Fruit fly (Drosophila melanogaster) whole organism, adult: ENCODE measurements around the gene Iyd.

ENCODE experiments used
- CG11617 ChIP-seq: fragments of 200-800 bp; sonication (Bioruptor generic); optimal IDR thresholded peaks from 2 replicates; lab custom pipeline; 2017; ENCODE audit warnings: mild to moderate bottlenecking, missing biosample characterization, missing genetic modification reagents, missing genetic modification characterization
- CG12768 ChIP-seq: fragments of 200-800 bp; sonication (Bioruptor generic); optimal IDR thresholded peaks from 2 replicates; lab custom pipeline; 2017; ENCODE audit warnings: missing biosample characterization, missing genetic modification characterization, mild to moderate bottlenecking, moderate library complexity, missing genetic modification reagents
- CG14711 ChIP-seq: fragments of 200-800 bp; sonication (Bioruptor generic); optimal IDR thresholded peaks from 2 replicates; lab custom pipeline; 2018; ENCODE audit warnings: missing biosample characterization, mild to moderate bottlenecking, missing genetic modification characterization, moderate library complexity
- CG1620 ChIP-seq: fragments of 200-800 bp; sonication (Bioruptor generic); optimal IDR thresholded peaks from 2 replicates; lab custom pipeline; 2016; ENCODE audit warnings: missing biosample characterization, missing genetic modification characterization
- CG33017 ChIP-seq: fragments of 200-800 bp; sonication (Bioruptor generic); optimal IDR thresholded peaks from 2 replicates; lab custom pipeline; 2018; ENCODE audit warnings: missing biosample characterization, mild to moderate bottlenecking, missing genetic modification characterization, moderate library complexity
- CG5204 ChIP-seq: fragments of 200-800 bp; sonication (Bioruptor generic); optimal IDR thresholded peaks from 2 replicates; lab custom pipeline; 2016; ENCODE audit warnings: missing biosample characterization, missing genetic modification characterization
- CG7045 ChIP-seq: fragments of 200-800 bp; sonication (Bioruptor generic); optimal IDR thresholded peaks from 2 replicates; lab custom pipeline; 2017; ENCODE audit warnings: missing biosample characterization, mild to moderate bottlenecking, missing genetic modification characterization
- CG7101 ChIP-seq: fragments of 200-800 bp; sonication (Bioruptor generic); optimal IDR thresholded peaks from 2 replicates; lab custom pipeline; 2018; ENCODE audit warnings: missing biosample characterization, mild to moderate bottlenecking, missing genetic modification characterization, moderate library complexity
- Clk ChIP-seq: fragments of 200-800 bp; sonication (Bioruptor generic); optimal IDR thresholded peaks from 2 replicates; lab custom pipeline; 2017; ENCODE audit warnings: missing biosample characterization, missing genetic modification characterization
- Crg-1 ChIP-seq: fragments of 200-800 bp; sonication (Bioruptor generic); optimal IDR thresholded peaks from 2 replicates; lab custom pipeline; 2016; ENCODE audit warnings: missing biosample characterization, missing genetic modification characterization
- Hr96 ChIP-seq: fragments of 200-800 bp; sonication (Bioruptor generic); optimal IDR thresholded peaks from 2 replicates; lab custom pipeline; 2016; ENCODE audit warnings: missing biosample characterization, missing genetic modification characterization
- Mnt ChIP-seq: fragments of 200-800 bp; sonication (Bioruptor generic); optimal IDR thresholded peaks from 2 replicates; lab custom pipeline; 2016; ENCODE audit warnings: missing biosample characterization, mild to moderate bottlenecking, missing genetic modification characterization
- bab1 ChIP-seq: fragments of 200-800 bp; sonication (Bioruptor generic); optimal IDR thresholded peaks from 3 replicates; lab custom pipeline; 2019; ENCODE audit warnings: missing biosample characterization, mild to moderate bottlenecking, missing genetic modification characterization, moderate library complexity
- cic ChIP-seq: fragments of 200-800 bp; sonication (Bioruptor generic); optimal IDR thresholded peaks from 2 replicates; lab custom pipeline; 2017; ENCODE audit warnings: missing biosample characterization, mild to moderate bottlenecking, missing genetic modification characterization, moderate library complexity
- cnc ChIP-seq, 2 experiments: fragments of >200 bp; optimal IDR thresholded peaks; 2 replicates each; lab custom pipeline; 2017
- kay ChIP-seq: fragments of 200-800 bp; sonication (Bioruptor generic); peaks from one replicate; lab custom pipeline; 2016; ENCODE audit warnings: missing biosample characterization, missing genetic modification characterization, borderline replicate concordance
- ovo ChIP-seq: fragments of 200-800 bp; sonication (Bioruptor generic); optimal IDR thresholded peaks from 2 replicates; lab custom pipeline; 2016; ENCODE audit warnings: missing biosample characterization, missing genetic modification characterization
- pad ChIP-seq: fragments of 200-800 bp; sonication (Bioruptor generic); optimal IDR thresholded peaks from 3 replicates; lab custom pipeline; 2017; ENCODE audit warnings: missing biosample characterization, missing genetic modification characterization, mild to moderate bottlenecking, moderate library complexity, missing genetic modification reagents
- tj ChIP-seq: fragments of 200-800 bp; sonication (Bioruptor generic); optimal IDR thresholded peaks from 3 replicates; lab custom pipeline; 2017; ENCODE audit warnings: missing biosample characterization, mild to moderate bottlenecking, missing genetic modification characterization, moderate library complexity
- toe ChIP-seq: fragments of 200-800 bp; sonication (Bioruptor generic); optimal IDR thresholded peaks from 2 replicates; lab custom pipeline; 2016; ENCODE audit warnings: missing biosample characterization, missing genetic modification characterization

Gene Iyd

DNA sequence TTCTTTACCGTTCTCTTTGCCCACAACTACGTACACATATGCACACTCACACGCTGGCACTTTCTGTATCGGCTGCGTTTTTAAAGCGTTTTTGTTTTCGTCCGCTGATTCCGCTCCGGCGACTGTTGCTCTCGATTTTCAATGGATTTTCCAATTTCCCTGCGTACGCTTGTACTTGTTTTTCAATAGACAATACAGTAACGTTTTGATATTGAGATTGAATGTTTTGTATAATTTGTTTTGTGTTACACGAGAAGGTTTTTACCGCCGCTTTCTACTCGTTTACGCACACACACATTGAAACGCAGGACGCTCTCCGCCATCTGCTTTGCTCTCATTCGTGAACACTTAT, 3.5 kb downstream of the Iyd start:
- TF ChIP-seq cic (GFP tag; lab: Kevin White, UChicago), result peak; percentile 3
- no peak for TF ChIP-seq ovo (GFP tag; lab: Kevin White, UChicago)

DNA sequence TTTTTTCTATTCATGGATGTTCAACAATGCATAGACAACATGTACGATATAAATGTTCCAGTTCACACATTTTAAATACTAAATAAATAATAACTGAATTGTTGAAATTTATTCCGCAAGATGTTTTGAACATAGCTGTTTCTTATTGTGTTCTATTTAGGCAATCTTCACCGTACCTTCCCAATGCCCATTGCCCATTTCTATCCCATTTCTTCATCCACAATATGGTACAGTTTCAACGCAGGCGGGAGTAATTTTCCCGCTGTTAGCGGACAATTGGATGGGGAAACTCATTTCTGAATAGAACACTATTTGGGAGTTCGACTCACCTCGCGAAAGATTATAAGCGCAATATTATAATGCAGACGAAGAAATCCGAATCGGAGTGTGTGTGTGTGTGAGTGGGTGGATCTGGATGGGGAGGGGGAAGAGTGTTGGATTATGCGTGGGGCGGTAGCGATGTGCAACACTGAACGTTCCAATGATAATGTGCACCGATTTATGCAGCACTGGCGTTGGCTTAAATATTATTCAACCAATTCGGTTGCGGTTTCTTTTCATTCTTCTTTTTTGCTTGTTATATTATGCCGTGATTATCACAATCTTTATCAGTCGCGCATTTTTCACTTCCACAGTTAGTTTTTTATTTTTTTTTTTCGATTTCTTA, 4.0 kb downstream of the Iyd start:
- TF ChIP-seq cic (GFP tag; lab: Kevin White, UChicago), result peak; percentile 82
- TF ChIP-seq ovo (GFP tag; lab: Kevin White, UChicago), result peak; percentile 7
- TF ChIP-seq CG1620 (GFP tag; lab: Kevin White, UChicago), result peak; percentile 79
- peak; percentile 70 for TF ChIP-seq Mnt (GFP tag; lab: Kevin White, UChicago)
- TF ChIP-seq CG33017 (tag; lab: Kevin White, UChicago), result peak; percentile 50
- TF ChIP-seq CG11617 (GFP tag; lab: Kevin White, UChicago), result peak; percentile 63
- peak; percentile 75 for TF ChIP-seq toe
- no peak for TF ChIP-seq bab1
- peak; percentile 90 for TF ChIP-seq Crg-1 (GFP tag; lab: Kevin White, UChicago)
- TF ChIP-seq cnc (optimal IDR thresholded peaks at IDR 0.05; lab: Kevin White, UChicago), result no peak
- TF ChIP-seq pad (GFP tag; lab: Kevin White, UChicago), result peak; percentile 76
- TF ChIP-seq tj (GFP tag; lab: Kevin White, UChicago), result peak; percentile 51
- TF ChIP-seq CG14711 (tag; lab: Kevin White, UChicago), result peak; percentile 54
- TF ChIP-seq Clk, result peak; percentile 53
- peak; percentile 81 for TF ChIP-seq Hr96 (GFP tag; lab: Kevin White, UChicago)
- peak; percentile 56 for TF ChIP-seq CG7045 (GFP tag; lab: Kevin White, UChicago)
- peak; percentile 6 for TF ChIP-seq kay (GFP tag; lab: Kevin White, UChicago)
- peak; percentile 78 for TF ChIP-seq CG7101
- TF ChIP-seq CG12768, result peak; percentile 82
- peak; percentile 24 for TF ChIP-seq CG5204 (GFP tag; lab: Kevin White, UChicago)

DNA sequence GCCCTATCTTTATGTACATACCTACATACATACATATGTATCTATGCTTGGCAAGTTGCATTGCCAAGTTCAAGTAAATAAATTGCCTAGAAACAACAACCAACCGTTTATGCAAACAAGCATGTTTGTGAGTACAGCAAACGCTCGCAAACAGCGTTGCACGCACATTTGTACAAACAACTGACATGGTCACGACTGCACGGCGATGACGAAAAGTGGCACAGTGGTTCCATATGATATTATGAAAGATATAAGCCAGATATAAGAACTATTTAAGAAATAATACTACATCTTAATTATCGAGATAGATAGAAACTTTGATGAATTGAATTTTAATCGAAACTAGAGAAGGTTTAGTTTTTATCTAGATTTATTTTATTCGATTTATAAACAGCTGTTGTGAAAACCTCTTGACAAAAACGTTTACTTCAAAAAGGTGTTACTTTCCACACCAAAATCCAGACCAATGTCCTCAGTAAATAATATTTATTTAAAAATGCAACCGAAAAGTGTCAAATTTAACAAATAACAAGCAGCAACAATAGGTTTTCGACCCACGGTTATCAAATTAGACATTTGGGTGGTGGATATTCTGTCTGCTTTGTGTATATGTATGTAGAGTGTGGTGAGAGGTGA, 6.1 kb downstream of the Iyd start:
- peak; percentile 15 for TF ChIP-seq pad (GFP tag; lab: Kevin White, UChicago)
- no peak for TF ChIP-seq Mnt (GFP tag; lab: Kevin White, UChicago)
- no peak for TF ChIP-seq CG1620 (GFP tag; lab: Kevin White, UChicago)
- peak; percentile 59 for TF ChIP-seq bab1
- TF ChIP-seq ovo (GFP tag; lab: Kevin White, UChicago), result no peak
- TF ChIP-seq CG11617 (GFP tag; lab: Kevin White, UChicago), result peak; percentile 77
- TF ChIP-seq kay (GFP tag; lab: Kevin White, UChicago), result peak; percentile 86
- no peak for TF ChIP-seq Crg-1 (GFP tag; lab: Kevin White, UChicago)
- peak; percentile 39 for TF ChIP-seq CG7045 (GFP tag; lab: Kevin White, UChicago)
- TF ChIP-seq cic (GFP tag; lab: Kevin White, UChicago), result no peak
- TF ChIP-seq CG12768, result no peak
- no peak for TF ChIP-seq Hr96 (GFP tag; lab: Kevin White, UChicago)
- peak; percentile 50 for TF ChIP-seq CG5204 (GFP tag; lab: Kevin White, UChicago)
- no peak for TF ChIP-seq cnc (optimal IDR thresholded peaks at IDR 0.05; lab: Kevin White, UChicago)
- peak; percentile 63 for TF ChIP-seq tj (GFP tag; lab: Kevin White, UChicago)
- TF ChIP-seq CG7101, result peak; percentile 47
- TF ChIP-seq toe, result no peak
- no peak for TF ChIP-seq Clk
- TF ChIP-seq CG14711 (tag; lab: Kevin White, UChicago), result peak; percentile 29
- peak; percentile 48 for TF ChIP-seq CG33017 (tag; lab: Kevin White, UChicago)

DNA sequence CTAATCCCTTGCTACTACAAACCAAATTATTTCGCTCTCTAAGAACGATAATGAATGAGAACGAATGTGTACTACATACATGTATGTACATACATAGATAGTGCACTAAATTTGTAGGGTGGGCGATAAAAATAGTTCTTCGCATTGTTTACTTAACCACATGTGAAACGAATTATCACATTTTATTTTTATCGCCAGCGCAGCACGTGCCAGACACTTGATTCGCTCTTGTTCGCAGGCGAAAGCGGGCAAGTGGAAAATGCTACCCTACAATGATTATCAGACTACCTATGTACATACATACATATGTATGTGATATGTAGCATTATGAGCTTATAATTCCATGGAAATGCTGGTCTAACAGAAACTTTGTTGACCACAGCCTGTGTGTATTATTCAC, 10.2 kb downstream of the Iyd start:
- peak; percentile 73 for TF ChIP-seq Mnt (GFP tag; lab: Kevin White, UChicago)
- no peak for TF ChIP-seq Clk
- TF ChIP-seq CG14711 (tag; lab: Kevin White, UChicago), result peak; percentile 7
- TF ChIP-seq CG7045 (GFP tag; lab: Kevin White, UChicago), result no peak
- TF ChIP-seq CG1620 (GFP tag; lab: Kevin White, UChicago), result no peak
- TF ChIP-seq Hr96 (GFP tag; lab: Kevin White, UChicago), result no peak
- no peak for TF ChIP-seq CG7101
- no peak for TF ChIP-seq kay (GFP tag; lab: Kevin White, UChicago)
- TF ChIP-seq cic (GFP tag; lab: Kevin White, UChicago), result peak; percentile 26
- no peak for TF ChIP-seq CG5204 (GFP tag; lab: Kevin White, UChicago)
- no peak for TF ChIP-seq Crg-1 (GFP tag; lab: Kevin White, UChicago)
- no peak for TF ChIP-seq CG12768
- no peak for TF ChIP-seq ovo (GFP tag; lab: Kevin White, UChicago)
- TF ChIP-seq CG33017 (tag; lab: Kevin White, UChicago), result no peak
- no peak for TF ChIP-seq tj (GFP tag; lab: Kevin White, UChicago)
- TF ChIP-seq cnc (optimal IDR thresholded peaks at IDR 0.05; lab: Kevin White, UChicago), result no peak
- TF ChIP-seq toe, result no peak
- TF ChIP-seq CG11617 (GFP tag; lab: Kevin White, UChicago), result no peak
- TF ChIP-seq bab1, result no peak

DNA sequence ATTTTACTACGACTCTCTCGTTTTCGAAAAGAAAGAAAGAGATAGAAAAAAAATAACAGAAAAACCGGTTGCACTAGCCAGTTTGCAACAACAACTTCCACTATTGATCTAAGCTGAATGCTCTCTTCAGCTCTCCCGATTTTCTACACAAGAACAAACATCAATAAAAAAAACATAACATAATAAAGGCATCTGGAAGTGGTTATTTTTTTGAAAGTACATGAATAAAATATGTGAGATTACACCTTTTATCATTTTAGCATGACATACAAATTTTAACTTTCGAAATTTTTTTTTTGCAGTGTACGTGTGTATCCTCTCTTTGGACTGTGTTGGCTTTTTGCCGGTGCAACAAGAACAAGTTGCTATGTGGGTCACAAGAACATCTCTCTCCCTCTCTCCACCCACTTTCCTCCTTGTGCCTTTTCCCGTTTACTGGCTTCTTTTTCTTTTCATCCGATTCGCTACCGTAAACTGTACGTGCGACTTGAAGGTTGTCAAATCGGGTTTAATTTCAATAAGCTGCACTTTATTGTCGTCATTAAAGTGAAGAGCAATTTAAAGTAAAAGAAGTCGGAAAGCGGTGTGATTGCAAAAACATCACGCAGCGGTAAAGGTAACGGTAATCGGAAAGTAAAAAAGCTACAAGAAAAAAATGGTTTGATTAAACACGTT, 11.4 kb downstream of the Iyd start:
- TF ChIP-seq CG7045 (GFP tag; lab: Kevin White, UChicago) (peak; percentile 94), CG14711 (tag; lab: Kevin White, UChicago) (peak; percentile 93), Clk (peak; percentile 88), pad (GFP tag; lab: Kevin White, UChicago) (peak; percentile 85), bab1 (peak; percentile 96), cic (GFP tag; lab: Kevin White, UChicago) (peak; percentile 82), CG12768 (peak; percentile 97), Hr96 (GFP tag; lab: Kevin White, UChicago) (no peak), kay (GFP tag; lab: Kevin White, UChicago) (peak; percentile 86), cnc (optimal IDR thresholded peaks at IDR 0.05; lab: Kevin White, UChicago) (no peak), ovo (GFP tag; lab: Kevin White, UChicago) (no peak), Crg-1 (GFP tag; lab: Kevin White, UChicago) (peak; percentile 93), CG1620 (GFP tag; lab: Kevin White, UChicago) (peak; percentile 93), CG11617 (GFP tag; lab: Kevin White, UChicago) (peak; percentile 95), Mnt (GFP tag; lab: Kevin White, UChicago) (peak; percentile 65), CG33017 (tag; lab: Kevin White, UChicago) (peak; percentile 96), CG5204 (GFP tag; lab: Kevin White, UChicago) (no peak), tj (GFP tag; lab: Kevin White, UChicago) (peak; percentile 79), CG7101 (peak; percentile 94), toe (no peak)
